Worm (Caenorhabditis elegans) whole organism, young adult: ENCODE data around the gene Y46G5A.8.

Source experiments
- B0336.3 ChIP-seq: fragments of 200-800 bp; sonication (Bioruptor generic); IDR thresholded peaks from 2 replicates; pipeline ENCODE4 v1.3.6; 2022; ENCODE audit warnings: missing genetic modification characterization, missing compliant biosample characterization
- C06A6.2 ChIP-seq: fragments of 200-800 bp; sonication (Bioruptor generic); conservative IDR thresholded peaks from 2 replicates; pipeline ENCODE4 v1.3.6; 2022; ENCODE audit warnings: missing genetic modification characterization, missing compliant biosample characterization
- F52B5.7 ChIP-seq: sonication (generic microtip); optimal IDR thresholded peaks from 2 replicates; lab custom pipeline; 2016; ENCODE audit warnings: mild to moderate bottlenecking, missing genetic modification characterization, missing compliant biosample characterization
- F55B11.4 ChIP-seq: sonication (generic microtip); optimal IDR thresholded peaks from 2 replicates; lab custom pipeline; 2016; ENCODE audit warnings: missing compliant biosample characterization, missing genetic modification characterization, borderline replicate concordance; ENCODE audit not compliant: insufficient read depth
- Y53F4B.3 ChIP-seq: fragments of 200-800 bp; sonication (Bioruptor generic); IDR thresholded peaks from 2 replicates; pipeline ENCODE4 v1.3.6; 2022; ENCODE audit warnings: missing genetic modification reagents, missing genetic modification characterization, missing compliant biosample characterization
- Y53G8AR.9 ChIP-seq: fragments of 200-800 bp; sonication (Bioruptor generic); conservative IDR thresholded peaks from 2 replicates; pipeline ENCODE4 v1.3.6; 2022; ENCODE audit warnings: missing genetic modification reagents, missing genetic modification characterization, missing compliant biosample characterization
- Y56A3A.18 ChIP-seq: fragments of 200-800 bp; sonication (Bioruptor generic); IDR thresholded peaks from 2 replicates; pipeline ENCODE4 v1.3.6; 2022; ENCODE audit warnings: missing genetic modification reagents, missing genetic modification characterization, missing compliant biosample characterization
- ama-1 ChIP-seq, 3 experiments: fragments of 150-350 bp in 1 of 3; sonication (generic microtip) in 2 of 3; optimal IDR thresholded peaks; 2 replicates each; lab custom pipeline; 2014 to 2018; ENCODE audit warnings: missing biosample characterization in 2 of 3, missing genetic modification characterization in 2 of 3, missing genetic modification reagents in 2 of 3
- bed-1 ChIP-seq: fragments of 200-800 bp; sonication (Bioruptor generic); IDR thresholded peaks from 2 replicates; pipeline ENCODE4 v1.3.6; 2022; ENCODE audit warnings: missing genetic modification reagents, missing genetic modification characterization, missing compliant biosample characterization
- ccch-3 ChIP-seq: fragments of 200-800 bp; sonication (Bioruptor generic); optimal IDR thresholded peaks from 2 replicates; lab custom pipeline; 2018; ENCODE audit warnings: mild to moderate bottlenecking, missing genetic modification characterization, missing compliant biosample characterization
- cebp-1 ChIP-seq, 2 experiments: fragments of 200-800 bp in 1 of 2; sonication (Bioruptor generic) in 1 of 2; sonication (generic microtip) in 1 of 2; IDR thresholded peaks in 1 of 2; optimal IDR thresholded peaks in 1 of 2; 2 replicates each; pipeline versions ENCODE4 v1.3.6 to Lab custom; 2017 to 2022; ENCODE audit warnings: missing compliant biosample characterization in 2 of 2, missing genetic modification characterization in 2 of 2, mild to moderate bottlenecking in 1 of 2, missing genetic modification reagents in 1 of 2, moderate library complexity in 1 of 2
- ceh-58 ChIP-seq: fragments of 200-800 bp; sonication (Bioruptor generic); IDR thresholded peaks from 2 replicates; pipeline ENCODE4 v1.3.6; 2022; ENCODE audit warnings: missing genetic modification characterization, missing compliant biosample characterization
- ceh-79 ChIP-seq: sonication (generic microtip); optimal IDR thresholded peaks from 2 replicates; lab custom pipeline; 2017; ENCODE audit warnings: mild to moderate bottlenecking, missing genetic modification characterization, missing compliant biosample characterization
- dox-1 ChIP-seq: fragments of 200-800 bp; sonication (Bioruptor generic); IDR thresholded peaks from 2 replicates; pipeline ENCODE4 v1.3.6; 2022; ENCODE audit warnings: missing genetic modification reagents, missing genetic modification characterization, missing compliant biosample characterization
- egl-44 ChIP-seq: fragments of 200-800 bp; sonication (Bioruptor generic); IDR thresholded peaks from 2 replicates; pipeline ENCODE4 v1.3.6; 2022; ENCODE audit warnings: missing genetic modification reagents, missing genetic modification characterization, missing compliant biosample characterization
- egrh-3 ChIP-seq: fragments of 200-800 bp; sonication (Bioruptor generic); IDR thresholded peaks from 2 replicates; pipeline ENCODE4 v1.3.6; 2022; ENCODE audit warnings: missing genetic modification reagents, missing genetic modification characterization, missing compliant biosample characterization
- fkh-3 ChIP-seq: sonication (generic microtip); optimal IDR thresholded peaks from 2 replicates; lab custom pipeline; 2016; ENCODE audit warnings: mild to moderate bottlenecking, missing genetic modification characterization, missing compliant biosample characterization
- let-607 ChIP-seq, 2 experiments: fragments of 200-800 bp in 1 of 2; sonication (Bioruptor generic) in 1 of 2; sonication (generic microtip) in 1 of 2; optimal IDR thresholded peaks; 2 replicates each; lab custom pipeline; 2016 to 2018; ENCODE audit warnings: mild to moderate bottlenecking in 2 of 2, missing compliant biosample characterization in 2 of 2, missing genetic modification characterization in 2 of 2, moderate library complexity in 2 of 2, missing genotype in 1 of 2
- lin-35 ChIP-seq, 3 experiments: fragments of 150-350 bp in 2 of 3; sonication (generic microtip) in 1 of 3; optimal IDR thresholded peaks; 2 replicates each; lab custom pipeline; 2014 to 2018; ENCODE audit warnings: missing biosample characterization in 3 of 3, missing genetic modification characterization in 3 of 3, missing genetic modification reagents in 3 of 3
- lin-54 ChIP-seq: fragments of 200-800 bp; sonication (Bioruptor generic); optimal IDR thresholded peaks from 2 replicates; lab custom pipeline; 2018; ENCODE audit warnings: mild to moderate bottlenecking, missing genetic modification characterization, missing compliant biosample characterization
- lsl-1 ChIP-seq: fragments of 200-800 bp; sonication (Bioruptor generic); optimal IDR thresholded peaks from 2 replicates; lab custom pipeline; 2018; ENCODE audit warnings: mild to moderate bottlenecking, missing genetic modification characterization, moderate library complexity, missing compliant biosample characterization
- lsy-27 ChIP-seq: sonication (generic microtip); optimal IDR thresholded peaks from 2 replicates; lab custom pipeline; 2017; ENCODE audit warnings: missing genetic modification characterization, mild to moderate bottlenecking, missing compliant biosample characterization, antibody characterized with exemption, missing genotype, borderline replicate concordance; ENCODE audit not compliant: insufficient read depth
- madf-3 ChIP-seq: fragments of 200-800 bp; sonication (Bioruptor generic); IDR thresholded peaks from 2 replicates; pipeline ENCODE4 v1.3.6; 2022; ENCODE audit warnings: missing genetic modification reagents, missing genetic modification characterization, missing compliant biosample characterization
- madf-6 ChIP-seq: fragments of 200-800 bp; sonication (Bioruptor generic); IDR thresholded peaks from 2 replicates; pipeline ENCODE4 v1.3.6; 2022; ENCODE audit warnings: missing genetic modification reagents, missing genetic modification characterization, missing compliant biosample characterization
- mcd-1 ChIP-seq: fragments of 200-800 bp; sonication (Bioruptor generic); IDR thresholded peaks from 2 replicates; pipeline ENCODE4 v1.3.6; 2022; ENCODE audit warnings: missing genetic modification reagents, missing genetic modification characterization, missing compliant biosample characterization
- nfya-1 ChIP-seq: sonication (generic microtip); optimal IDR thresholded peaks from 2 replicates; lab custom pipeline; 2017; ENCODE audit warnings: antibody characterized with exemption, missing compliant biosample characterization, missing genetic modification characterization, borderline replicate concordance; ENCODE audit not compliant: insufficient read depth
- nfyb-1 ChIP-seq: fragments of 200-800 bp; sonication (Bioruptor generic); IDR thresholded peaks from 2 replicates; pipeline ENCODE4 v1.3.6; 2022; ENCODE audit warnings: missing genetic modification reagents, missing genetic modification characterization, missing compliant biosample characterization
- nhr-179 ChIP-seq: sonication (generic microtip); optimal IDR thresholded peaks from 2 replicates; lab custom pipeline; 2016; ENCODE audit warnings: mild to moderate bottlenecking, missing genetic modification characterization, missing compliant biosample characterization
- nhr-27 ChIP-seq: fragments of 200-800 bp; sonication (Bioruptor generic); optimal IDR thresholded peaks from 2 replicates; lab custom pipeline; 2018; ENCODE audit warnings: mild to moderate bottlenecking, missing genetic modification characterization, moderate library complexity, missing compliant biosample characterization
- nhr-90 ChIP-seq: sonication (generic microtip); optimal IDR thresholded peaks from 2 replicates; lab custom pipeline; 2016; ENCODE audit warnings: missing genotype, mild to moderate bottlenecking, missing genetic modification characterization, missing compliant biosample characterization
- rpc-1 ChIP-seq, 2 experiments: fragments of 150-350 bp in 1 of 2; sonication (generic microtip) in 1 of 2; optimal IDR thresholded peaks; 2 replicates each; lab custom pipeline; 2014 to 2018; ENCODE audit warnings: missing biosample characterization in 1 of 2, missing genetic modification characterization in 1 of 2, missing genetic modification reagents in 1 of 2, missing genotype in 1 of 2
- snpc-1.1 ChIP-seq: sonication (generic microtip); optimal IDR thresholded peaks from 2 replicates; lab custom pipeline; 2017; ENCODE audit warnings: missing genetic modification characterization, mild to moderate bottlenecking, missing compliant biosample characterization, antibody characterized with exemption, moderate library complexity, missing genotype, missing genetic modification reagents; ENCODE audit not compliant: insufficient read depth
- snpc-1.3 ChIP-seq: sonication (generic microtip); optimal IDR thresholded peaks from 2 replicates; lab custom pipeline; 2017; ENCODE audit warnings: missing genetic modification characterization, mild to moderate bottlenecking, missing compliant biosample characterization, antibody characterized with exemption, moderate library complexity, missing genotype, missing genetic modification reagents; ENCODE audit not compliant: insufficient read depth
- tbp1 ChIP-seq: fragments of 200-800 bp; sonication (Bioruptor generic); optimal IDR thresholded peaks from 2 replicates; lab custom pipeline; 2018; ENCODE audit warnings: mild to moderate bottlenecking, missing genetic modification characterization, missing compliant biosample characterization
- unc-130 ChIP-seq: sonication (generic microtip); optimal IDR thresholded peaks from 2 replicates; lab custom pipeline; 2016; ENCODE audit warnings: missing genetic modification reagents, missing genetic modification characterization, missing compliant biosample characterization
- xnd-1 ChIP-seq: sonication (generic microtip); optimal IDR thresholded peaks from 2 replicates; lab custom pipeline; 2016; ENCODE audit warnings: missing genotype, missing genetic modification reagents, missing genetic modification characterization, missing compliant biosample characterization
- zfh-2 ChIP-seq: fragments of 200-800 bp; sonication (Bioruptor generic); conservative IDR thresholded peaks from 2 replicates; pipeline ENCODE4 v1.3.6; 2022; ENCODE audit warnings: missing genetic modification reagents, missing genetic modification characterization, missing compliant biosample characterization

The Y46G5A.8 gene

DNA sequence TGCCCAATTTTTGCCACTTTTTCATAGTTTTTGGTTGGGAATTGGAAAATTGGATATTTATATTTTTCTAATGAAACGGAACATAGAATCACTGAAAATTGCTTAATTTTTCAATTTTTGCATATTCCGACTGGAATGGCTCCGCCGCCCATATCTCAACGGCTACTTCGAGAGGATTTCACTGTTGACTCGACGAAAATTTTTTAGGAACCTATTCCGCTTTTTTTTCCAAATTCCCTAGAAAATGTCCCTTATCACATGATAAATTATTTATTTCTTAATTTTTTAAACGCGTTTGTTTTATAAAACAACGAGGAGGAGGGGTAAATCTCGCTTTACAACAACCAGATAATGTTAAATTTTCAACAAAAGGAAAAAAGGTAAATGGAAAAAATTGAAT is 29.4 kb upstream of the Y46G5A.8 start (continued):
- TF ChIP-seq lin-54 (GFP tag; lab: Kevin White, UChicago) (peak; percentile 51), xnd-1 (tag; lab: Kevin White, UChicago) (peak; percentile 4), tbp1 (GFP tag; lab: Kevin White, UChicago) (peak; percentile 23), snpc-1.1 (peak; percentile 3), ceh-79 (tag; lab: Kevin White, UChicago) (peak; percentile 17), ceh-58 (GFP tag; lab: Robert Waterston, UW) (no peak), egl-44 (GFP tag; lab: Robert Waterston, UW) (0 out of 2 replicates have a peak, but pooled peaks have one; percentile 46)

DNA sequence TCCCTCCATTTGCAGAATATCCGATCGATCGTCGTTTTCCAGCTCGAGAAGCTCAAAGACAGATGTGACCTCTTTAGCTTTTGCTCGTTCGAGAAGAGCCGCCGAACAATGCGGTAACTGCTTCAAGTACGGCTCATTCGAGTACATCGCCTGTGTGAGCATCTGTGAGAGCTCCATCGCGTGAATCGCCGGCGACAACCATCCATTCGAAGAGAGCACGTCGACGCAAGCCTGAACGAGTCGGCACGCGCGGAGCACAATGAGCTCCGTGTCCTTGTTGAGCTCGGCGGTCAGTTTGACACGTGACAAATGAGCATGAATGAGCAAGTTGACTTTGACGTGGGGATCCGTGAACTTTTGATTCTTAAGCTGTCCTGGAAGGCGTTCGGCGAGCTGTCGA is 28.3 kb upstream of the Y46G5A.8 start:
- TF ChIP-seq let-607 (tag; optimal IDR thresholded peaks at IDR 0.05; lab: Kevin White, UChicago) (no peak), zfh-2 (GFP tag; lab: Robert Waterston, UW) (peak; percentile 82), lsl-1 (GFP tag; lab: Kevin White, UChicago) (no peak), mcd-1 (0 out of 2 replicates have a peak, but pooled peaks have one; percentile 18)

DNA sequence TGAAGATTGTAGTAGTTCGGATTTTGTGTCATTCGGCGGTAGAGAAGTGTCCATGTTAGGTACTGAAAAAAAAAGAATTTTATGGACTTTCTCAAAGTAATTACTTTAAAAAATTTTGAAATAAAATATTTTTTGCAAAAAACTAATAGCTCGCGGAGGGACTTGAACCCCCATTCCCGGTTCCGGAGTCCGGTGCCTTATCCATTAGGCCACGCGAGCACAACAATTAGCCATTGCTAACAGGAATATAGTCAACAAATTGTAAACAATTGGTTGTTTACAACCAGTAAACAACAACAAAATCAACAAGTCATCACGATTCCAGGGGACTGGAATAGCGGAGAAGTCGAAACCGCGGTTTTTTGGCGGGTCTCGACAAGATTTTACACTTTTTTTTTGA is 27.5 kb upstream of the Y46G5A.8 start:
- no peak for TF ChIP-seq lsy-27 (tag; lab: Kevin White, UChicago)
- TF ChIP-seq tbp1 (GFP tag; lab: Kevin White, UChicago), result peak; percentile 59
- no peak for TF ChIP-seq unc-130 (GFP tag; lab: Kevin White, UChicago)
- TF ChIP-seq rpc-1 (optimal IDR thresholded peaks at IDR 0.05; lab: Kevin White, UChicago), result no peak
- peak; percentile 62 for TF ChIP-seq rpc-1 (tag; optimal IDR thresholded peaks at IDR 0.05; lab: Kevin White, UChicago)

DNA sequence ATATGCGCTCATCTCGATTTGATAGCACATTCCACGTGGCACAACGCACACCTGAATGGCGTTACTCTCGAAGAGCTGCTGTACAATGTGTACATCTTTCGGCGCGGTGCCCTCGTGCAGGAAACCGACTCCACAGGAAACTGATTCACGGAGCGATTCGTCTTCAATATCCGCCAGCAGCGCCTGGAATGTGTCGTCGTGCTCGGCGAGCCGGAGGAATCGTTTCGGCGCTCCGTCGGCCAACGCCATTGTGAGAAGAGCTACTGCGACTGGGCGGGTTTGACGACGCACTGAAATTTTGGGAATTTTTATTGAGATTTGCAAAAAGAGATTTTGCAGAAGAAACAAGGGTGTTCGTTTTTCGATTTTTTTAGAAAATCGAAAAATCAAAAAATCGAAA is 26.2 kb upstream of the Y46G5A.8 start:
- TF ChIP-seq Y53F4B.3 (GFP tag; lab: Robert Waterston, UW) (no peak), snpc-1.3 (tag; lab: Kevin White, UChicago) (no peak), bed-1 (GFP tag; lab: Robert Waterston, UW) (no peak), fkh-3 (tag; lab: Kevin White, UChicago) (no peak), nhr-90 (tag; lab: Kevin White, UChicago) (no peak), nfya-1 (tag; lab: Kevin White, UChicago) (no peak), egrh-3 (GFP tag; lab: Robert Waterston, UW) (peak; percentile 27; the same call in 1 of the 2 replicates), ccch-3 (GFP tag; lab: Kevin White, UChicago) (no peak), tbp1 (GFP tag; lab: Kevin White, UChicago) (no peak), dox-1 (GFP tag; lab: Robert Waterston, UW) (0 out of 2 replicates have a peak, but pooled peaks have one; percentile 10), xnd-1 (tag; lab: Kevin White, UChicago) (no peak), C06A6.2 (GFP tag; lab: Robert Waterston, UW) (no peak), F52B5.7 (tag; lab: Kevin White, UChicago) (peak; percentile 19), F55B11.4 (tag; lab: Kevin White, UChicago) (no peak), zfh-2 (GFP tag; lab: Robert Waterston, UW) (peak; percentile 73), lin-35 (GFP tag; optimal IDR thresholded peaks at IDR 0.05; lab: Kevin White, UChicago) (no peak)

DNA sequence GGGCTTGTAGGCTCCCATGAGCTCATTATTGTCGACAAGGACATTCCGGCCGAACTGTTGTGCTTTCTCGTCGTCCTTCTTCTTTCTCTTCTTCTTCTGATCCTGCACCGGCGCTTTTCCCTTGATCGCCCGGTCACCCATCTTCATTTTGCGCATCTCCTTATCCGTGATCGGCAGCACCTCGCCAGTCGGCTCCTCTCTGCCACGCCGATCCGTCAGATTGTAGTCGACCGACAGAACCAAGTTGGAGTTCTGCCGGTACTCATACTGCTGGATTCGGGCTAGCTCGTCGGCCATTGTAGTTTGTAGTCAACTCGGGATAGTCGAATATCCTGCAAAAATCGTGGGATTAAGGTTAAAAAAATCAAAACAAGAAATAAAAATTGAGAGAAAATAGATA is 19.6 kb upstream of the Y46G5A.8 start, which contains the start of gene snrp-200:
snrp-200 (minus strand) TSS at position 332 of the 400 bp plus-strand sequence.
- peak; percentile 87 for TF ChIP-seq B0336.3 (GFP tag; lab: Robert Waterston, UW)
- no peak for TF ChIP-seq cebp-1 (GFP tag; IDR thresholded peaks at IDR 0.05; lab: Robert Waterston, UW)
- TF ChIP-seq cebp-1 (tag; optimal IDR thresholded peaks at IDR 0.05; lab: Kevin White, UChicago), result peak; percentile 13
- TF ChIP-seq Y56A3A.18 (GFP tag; lab: Robert Waterston, UW), result peak; percentile 58; the same call in 1 of the 2 replicates
- TF ChIP-seq nhr-27 (tag; lab: Kevin White, UChicago), result no peak
- 0 out of 2 replicates have a peak, but pooled peaks have one; percentile 24 for TF ChIP-seq dox-1 (GFP tag; lab: Robert Waterston, UW)
- peak; percentile 73 for TF ChIP-seq Y53G8AR.9
- peak; percentile 83 for TF ChIP-seq madf-3
- peak; percentile 71 for TF ChIP-seq madf-6 (GFP tag; lab: Robert Waterston, UW)
- no peak for TF ChIP-seq nhr-179 (tag; lab: Kevin White, UChicago)
- peak; percentile 45; the same call in 1 of the 2 replicates for TF ChIP-seq nfyb-1 (GFP tag; lab: Robert Waterston, UW)
- TF ChIP-seq C06A6.2 (GFP tag; lab: Robert Waterston, UW), result no peak
- no peak for TF ChIP-seq ama-1 (optimal IDR thresholded peaks at IDR 0.05; lab: Kevin White, UChicago)
- TF ChIP-seq ama-1 (GFP tag; optimal IDR thresholded peaks at IDR 0.05; lab: Kevin White, UChicago), result peak in 1 of 2 experiments; percentile 35
- no peak for TF ChIP-seq lin-35 (GFP tag; optimal IDR thresholded peaks at IDR 0.05; lab: Kevin White, UChicago)
